Fruit fly (Drosophila melanogaster) whole organism: ENCODE measurements around the gene CG17777.

Experiments
- EcR ChIP-seq, 2 experiments: fragments of >200 bp; optimal IDR thresholded peaks; 2 replicates each; lab custom pipeline; 2017; ENCODE audit warnings: missing biosample characterization in 2 of 2, missing genetic modification characterization in 2 of 2, missing genetic modification reagents in 2 of 2
- usp ChIP-seq: fragments of >200 bp; optimal IDR thresholded peaks from 2 replicates; lab custom pipeline; 2017; ENCODE audit warnings: missing biosample characterization, missing genetic modification characterization, mixed read lengths

DNA sequence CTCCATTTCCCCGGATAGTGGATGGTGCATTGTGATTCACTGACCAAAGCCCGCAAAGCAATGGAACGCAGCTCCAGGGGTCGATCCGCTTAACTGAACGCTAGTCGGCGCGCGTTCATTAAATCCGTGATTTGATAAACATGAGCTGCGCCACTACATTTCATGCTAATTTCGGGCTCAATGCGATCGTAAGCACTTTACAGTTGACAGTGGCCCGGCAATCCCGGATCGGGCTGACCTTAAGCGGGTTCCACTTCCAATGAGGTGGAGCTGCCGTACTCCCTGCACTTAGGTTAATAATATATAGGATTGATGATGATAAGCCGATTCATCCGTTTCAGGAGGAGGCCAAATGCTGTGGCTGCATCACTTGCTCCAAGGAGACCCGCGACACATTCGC lies 17.1 kb downstream of the CG17777 start, which contains the start of gene FarO:
- TF ChIP-seq usp (GFP tag; lab: Kevin White, UChicago) (no peak), EcR (GFP tag; optimal IDR thresholded peaks at IDR 0.05; lab: Kevin White, UChicago) (no peak)
